Worm (Caenorhabditis elegans) whole organism, late embryonic: ENCODE measurements around the gene F54F2.9.
A peak's percentile ranks its signal among the peaks of the same experiment; 100 is the strongest.

Experiments used
- C08G9.2 ChIP-seq: sonication (generic microtip); optimal IDR thresholded peaks from 2 replicates; lab custom pipeline; 2016; ENCODE audit warnings: mild to moderate bottlenecking, missing genetic modification characterization, moderate library complexity, missing compliant biosample characterization
- F13H6.1 ChIP-seq: sonication (generic microtip); optimal IDR thresholded peaks from 2 replicates; lab custom pipeline; 2016; ENCODE audit warnings: missing genetic modification characterization, missing compliant biosample characterization
- K09A11.1 ChIP-seq: sonication (generic microtip); optimal IDR thresholded peaks from 2 replicates; lab custom pipeline; 2017; ENCODE audit warnings: antibody characterized with exemption, mild to moderate bottlenecking, missing genetic modification characterization, missing compliant biosample characterization; ENCODE audit not compliant: insufficient read depth
- T23F11.4 ChIP-seq: fragments of 200-800 bp; sonication (Bioruptor generic); optimal IDR thresholded peaks from 2 replicates; lab custom pipeline; 2018; ENCODE audit warnings: mild to moderate bottlenecking, missing genetic modification characterization, missing compliant biosample characterization
- Y22D7AL.16 ChIP-seq: sonication (generic microtip); optimal IDR thresholded peaks from 2 replicates; lab custom pipeline; 2016; ENCODE audit warnings: missing genetic modification characterization, missing compliant biosample characterization
- ceh-18 ChIP-seq: sonication (generic microtip); optimal IDR thresholded peaks from 2 replicates; lab custom pipeline; 2016; ENCODE audit warnings: missing genetic modification characterization, missing compliant biosample characterization
- ceh-19 ChIP-seq: fragments of 200-800 bp; sonication (Bioruptor generic); optimal IDR thresholded peaks from 2 replicates; lab custom pipeline; 2018; ENCODE audit warnings: mild to moderate bottlenecking, missing genetic modification characterization, missing compliant biosample characterization
- ceh-2 ChIP-seq: sonication (generic microtip); optimal IDR thresholded peaks from 2 replicates; lab custom pipeline; 2016; ENCODE audit warnings: missing genotype, missing genetic modification characterization, missing compliant biosample characterization
- ceh-34 ChIP-seq: sonication (generic microtip); optimal IDR thresholded peaks from 2 replicates; lab custom pipeline; 2016; ENCODE audit warnings: mild to moderate bottlenecking, missing genetic modification characterization, missing compliant biosample characterization
- ceh-45 ChIP-seq: fragments of 200-800 bp; sonication (Bioruptor generic); IDR thresholded peaks from 2 replicates; pipeline ENCODE4 v1.3.6; 2022; ENCODE audit warnings: missing genetic modification reagents, missing genetic modification characterization, missing compliant biosample characterization
- ceh-48 ChIP-seq: sonication (generic microtip); optimal IDR thresholded peaks from 2 replicates; lab custom pipeline; 2016; ENCODE audit warnings: missing genetic modification characterization, inconsistent platforms, missing compliant biosample characterization
- dmd-4 ChIP-seq: sonication (generic microtip); optimal IDR thresholded peaks from 2 replicates; lab custom pipeline; 2016; ENCODE audit warnings: borderline replicate concordance, missing genetic modification characterization, missing compliant biosample characterization
- dve-1 ChIP-seq: sonication (generic microtip); optimal IDR thresholded peaks from 2 replicates; lab custom pipeline; 2017; ENCODE audit warnings: antibody characterized with exemption, mild to moderate bottlenecking, missing genetic modification characterization, missing compliant biosample characterization
- elt-2 ChIP-seq: sonication (generic microtip); optimal IDR thresholded peaks from 2 replicates; lab custom pipeline; 2016; ENCODE audit warnings: missing genetic modification reagents, missing genetic modification characterization, missing compliant biosample characterization
- elt-4 ChIP-seq: sonication (generic microtip); optimal IDR thresholded peaks from 2 replicates; lab custom pipeline; 2016; ENCODE audit warnings: missing genetic modification characterization, missing compliant biosample characterization
- fkh-10 ChIP-seq: fragments of 150-350 bp; optimal IDR thresholded peaks from 2 replicates; lab custom pipeline; 2014; ENCODE audit warnings: missing biosample characterization, missing genetic modification reagents, missing genetic modification characterization
- fkh-6 ChIP-seq: sonication (generic microtip); optimal IDR thresholded peaks from 2 replicates; lab custom pipeline; 2016; ENCODE audit warnings: missing genetic modification characterization, missing compliant biosample characterization
- gmeb-2 ChIP-seq: sonication (generic microtip); optimal IDR thresholded peaks from 2 replicates; lab custom pipeline; 2016; ENCODE audit warnings: missing genetic modification characterization, inconsistent platforms, missing compliant biosample characterization
- hlh-13 ChIP-seq: fragments of 200-800 bp; sonication (Bioruptor generic); optimal IDR thresholded peaks from 2 replicates; lab custom pipeline; 2018; ENCODE audit warnings: mild to moderate bottlenecking, missing genetic modification characterization, missing compliant biosample characterization
- hlh-15 ChIP-seq: sonication (generic microtip); optimal IDR thresholded peaks from 2 replicates; lab custom pipeline; 2016; ENCODE audit warnings: missing genetic modification characterization, missing compliant biosample characterization
- hlh-6 ChIP-seq: sonication (generic microtip); optimal IDR thresholded peaks from 2 replicates; lab custom pipeline; 2016; ENCODE audit warnings: missing genotype, missing genetic modification characterization, missing compliant biosample characterization
- lim-6 ChIP-seq: sonication (generic microtip); optimal IDR thresholded peaks from 2 replicates; lab custom pipeline; 2016; ENCODE audit warnings: missing genetic modification characterization, missing compliant biosample characterization
- madf-2 ChIP-seq: sonication (generic microtip); optimal IDR thresholded peaks from 2 replicates; lab custom pipeline; 2017; ENCODE audit warnings: missing genetic modification characterization, missing compliant biosample characterization
- nfya-1 ChIP-seq: sonication (generic microtip); optimal IDR thresholded peaks from 2 replicates; lab custom pipeline; 2017; ENCODE audit warnings: missing genetic modification characterization, mild to moderate bottlenecking, missing compliant biosample characterization, antibody characterized with exemption, moderate library complexity
- nhr-232 ChIP-seq: sonication (generic microtip); optimal IDR thresholded peaks from 2 replicates; lab custom pipeline; 2016; ENCODE audit warnings: missing genetic modification characterization, missing compliant biosample characterization
- npax-4 ChIP-seq: sonication (generic microtip); optimal IDR thresholded peaks from 2 replicates; lab custom pipeline; 2016; ENCODE audit warnings: missing genetic modification characterization, missing compliant biosample characterization
- odd-2 ChIP-seq: sonication (generic microtip); optimal IDR thresholded peaks from 2 replicates; lab custom pipeline; 2017; ENCODE audit warnings: antibody characterized with exemption, mild to moderate bottlenecking, missing genetic modification characterization, missing compliant biosample characterization
- pat-9 ChIP-seq: fragments of 200-800 bp; sonication (Bioruptor generic); optimal IDR thresholded peaks from 2 replicates; lab custom pipeline; 2018; ENCODE audit warnings: mild to moderate bottlenecking, missing genetic modification characterization, moderate library complexity, missing compliant biosample characterization
- pax-1 ChIP-seq: fragments of 150-350 bp; optimal IDR thresholded peaks from 2 replicates; lab custom pipeline; 2014; ENCODE audit warnings: missing biosample characterization, missing genetic modification characterization
- pha-4 ChIP-seq: fragments of 150-350 bp; optimal IDR thresholded peaks from 2 replicates; lab custom pipeline; 2018; ENCODE audit warnings: missing biosample characterization, missing genetic modification reagents, missing genetic modification characterization
- pqm-1 ChIP-seq: sonication (generic microtip); optimal IDR thresholded peaks from 2 replicates; lab custom pipeline; 2016; ENCODE audit warnings: missing genetic modification characterization, missing compliant biosample characterization
- ref-2 ChIP-seq: sonication (generic microtip); optimal IDR thresholded peaks from 2 replicates; lab custom pipeline; 2016; ENCODE audit warnings: missing genetic modification characterization, missing compliant biosample characterization
- rnt-1 ChIP-seq: sonication (generic microtip); optimal IDR thresholded peaks from 2 replicates; lab custom pipeline; 2016; ENCODE audit warnings: missing genetic modification characterization, missing compliant biosample characterization
- tbx-2 ChIP-seq: sonication (generic microtip); optimal IDR thresholded peaks from 2 replicates; lab custom pipeline; 2016; ENCODE audit warnings: missing genetic modification characterization, missing compliant biosample characterization
- unc-3 ChIP-seq, 2 experiments: fragments of 200-800 bp in 1 of 2; sonication (Bioruptor generic) in 1 of 2; sonication (generic microtip) in 1 of 2; conservative IDR thresholded peaks in 1 of 2; optimal IDR thresholded peaks in 1 of 2; 2 replicates each; pipeline versions ENCODE4 v1.3.6 to Lab custom; 2016 to 2022; ENCODE audit warnings: missing compliant biosample characterization in 2 of 2, missing genetic modification characterization in 2 of 2, missing genetic modification reagents in 1 of 2
- unc-42 ChIP-seq: sonication (generic microtip); optimal IDR thresholded peaks from 2 replicates; lab custom pipeline; 2016; ENCODE audit warnings: missing genotype, missing genetic modification characterization, missing compliant biosample characterization
- unc-55 ChIP-seq: sonication (generic microtip); optimal IDR thresholded peaks from 2 replicates; lab custom pipeline; 2017; ENCODE audit warnings: missing biosample characterization, missing genetic modification reagents, missing genetic modification characterization
- unc-86 ChIP-seq: sonication (generic microtip); optimal IDR thresholded peaks from 2 replicates; lab custom pipeline; 2016; ENCODE audit warnings: missing genetic modification characterization, missing compliant biosample characterization
- zip-5 ChIP-seq: sonication (generic microtip); optimal IDR thresholded peaks from 2 replicates; lab custom pipeline; 2016; ENCODE audit warnings: missing genetic modification characterization, missing compliant biosample characterization
- ztf-16 ChIP-seq: sonication (generic microtip); optimal IDR thresholded peaks from 2 replicates; lab custom pipeline; 2017; ENCODE audit warnings: missing genetic modification characterization, missing compliant biosample characterization

The F54F2.9 gene

ce11 chrIII:8829245-8829644 is 2.2 kb upstream of the F54F2.9 start, which contains the start of gene F44E2.3 (continued):
- no peak for TF ChIP-seq ceh-18 (tag; lab: Kevin White, UChicago)
- no peak for TF ChIP-seq K09A11.1 (tag; lab: Kevin White, UChicago)
- TF ChIP-seq ceh-48 (tag; lab: Kevin White, UChicago), result no peak
- no peak for TF ChIP-seq zip-5
- no peak for TF ChIP-seq ceh-19 (GFP tag; lab: Kevin White, UChicago)
- TF ChIP-seq F13H6.1 (tag; lab: Kevin White, UChicago), result no peak
- TF ChIP-seq hlh-15, result no peak
- no peak for TF ChIP-seq elt-2 (tag; lab: Kevin White, UChicago)
- TF ChIP-seq rnt-1, result no peak
- no peak for TF ChIP-seq hlh-6 (tag; lab: Kevin White, UChicago)
- no peak for TF ChIP-seq pat-9 (tag; lab: Kevin White, UChicago)
- no peak for TF ChIP-seq ztf-16
- no peak for TF ChIP-seq npax-4 (tag; lab: Kevin White, UChicago)
- TF ChIP-seq unc-86, result no peak
- peak; percentile 65 for TF ChIP-seq C08G9.2 (tag; lab: Kevin White, UChicago)
- TF ChIP-seq gmeb-2 (tag; lab: Kevin White, UChicago), result no peak
- no peak for TF ChIP-seq hlh-13 (GFP tag; lab: Kevin White, UChicago)
- no peak for TF ChIP-seq dmd-4
- TF ChIP-seq elt-4, result no peak
- TF ChIP-seq odd-2 (tag; lab: Kevin White, UChicago), result no peak
- TF ChIP-seq pax-1 (tag; lab: Kevin White, UChicago), result no peak
- no peak for TF ChIP-seq ceh-45 (GFP tag; lab: Robert Waterston, UW)
- no peak for TF ChIP-seq madf-2 (tag; lab: Kevin White, UChicago)
- no peak for TF ChIP-seq ceh-34 (tag; lab: Kevin White, UChicago)
- TF ChIP-seq pha-4, result no peak
- TF ChIP-seq unc-42, result peak; percentile 88
- no peak for TF ChIP-seq fkh-6
- TF ChIP-seq ceh-2 (tag; lab: Kevin White, UChicago), result peak; percentile 5
- TF ChIP-seq unc-55 (GFP tag; lab: Kevin White, UChicago), result no peak
- TF ChIP-seq unc-3 (GFP tag; conservative IDR thresholded peaks at IDR 0.05; lab: Robert Waterston, UW), result no peak
- no peak for TF ChIP-seq unc-3 (tag; optimal IDR thresholded peaks at IDR 0.05; lab: Kevin White, UChicago)
- TF ChIP-seq Y22D7AL.16 (tag; lab: Kevin White, UChicago), result no peak
- TF ChIP-seq pqm-1 (tag; lab: Kevin White, UChicago), result no peak

ce11 chrIII:8824556-8824955 is 2.5 kb downstream of the F54F2.9 start:
- TF ChIP-seq ref-2 (tag; lab: Kevin White, UChicago) (no peak), unc-42 (no peak), madf-2 (tag; lab: Kevin White, UChicago) (no peak), tbx-2 (no peak), pha-4 (no peak), hlh-15 (no peak), odd-2 (tag; lab: Kevin White, UChicago) (no peak), T23F11.4 (no peak), dmd-4 (no peak), dve-1 (tag; lab: Kevin White, UChicago) (no peak), nfya-1 (tag; lab: Kevin White, UChicago) (no peak), hlh-6 (tag; lab: Kevin White, UChicago) (no peak)

DNA sequence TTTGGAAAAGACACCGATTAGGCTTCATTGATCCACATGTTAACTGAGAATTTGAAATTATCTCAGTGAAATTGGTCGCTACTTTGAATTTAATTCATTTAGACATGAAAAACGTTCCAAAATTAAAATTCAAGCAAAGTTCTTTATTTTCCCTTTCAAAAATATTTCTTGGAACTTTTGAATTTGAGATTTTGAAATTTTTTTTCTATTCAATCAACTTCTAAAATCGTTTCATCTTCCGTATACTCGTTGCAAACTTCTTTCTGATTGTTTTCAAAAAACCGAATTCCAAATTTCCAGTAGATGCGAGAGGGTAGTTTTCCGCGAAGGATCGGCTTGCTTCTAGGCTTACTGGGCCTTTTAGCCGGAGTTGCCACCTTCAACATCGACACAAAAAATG is 8.4 kb downstream of the F54F2.9 start, which contains the start of gene pat-2:
Gene pat-2, plus strand, starts transcription at position 301 of the 400 bp plus-strand sequence.
- TF ChIP-seq lim-6 (tag; lab: Kevin White, UChicago), result no peak
- no peak for TF ChIP-seq nhr-232 (tag; lab: Kevin White, UChicago)
- TF ChIP-seq fkh-10 (GFP tag; lab: Kevin White, UChicago), result no peak
- no peak for TF ChIP-seq ceh-34 (tag; lab: Kevin White, UChicago)
